Fruit fly (Drosophila melanogaster): ENCODE measurements around the gene RpLP0.
A peak's percentile ranks its signal among the peaks of the same experiment; 100 is the strongest.

Gene RpLP0

dm6 chr3L:22075706-22076398 lies at the start of gene RpLP0, which contains the start of gene CG7130:
RpLP0 (plus strand) TSS chr3L:22075867.
CG7130 (minus strand) TSS chr3L:22075756.
- TF ChIP-seq trem (tag; optimal IDR thresholded peaks at IDR 0.05): peak; percentile 89
- TF ChIP-seq CG6854 (GFP tag; optimal IDR thresholded peaks at IDR 0.05): peak; percentile 88
- TF ChIP-seq Gsc (GFP tag; IDR thresholded peaks at IDR 0.05): no peak
- no peak for TF ChIP-seq hb (GFP tag; IDR thresholded peaks at IDR 0.05; ENCODE audit: partially characterized antibody)
- TF ChIP-seq CG4404 (GFP tag; IDR thresholded peaks at IDR 0.05): 0 out of 2 replicates have a peak, but pooled peaks have one; percentile 26
- TF ChIP-seq B-H2 (GFP tag; optimal IDR thresholded peaks at IDR 0.05): peak; percentile 96
- peak; percentile 86 for TF ChIP-seq fd3F (GFP tag; optimal IDR thresholded peaks at IDR 0.05)
- TF ChIP-seq pfk (GFP tag; optimal IDR thresholded peaks at IDR 0.05): peak; percentile 79
- peak; percentile 80 for TF ChIP-seq Nf-YB (GFP tag; optimal IDR thresholded peaks at IDR 0.05)
- TF ChIP-seq CG10274 (GFP tag; optimal IDR thresholded peaks at IDR 0.05): peak; percentile 87
- peak; percentile 92 for TF ChIP-seq CG4328 (GFP tag; optimal IDR thresholded peaks at IDR 0.05)
- peak; percentile 79 for TF ChIP-seq HLH3B (GFP tag; IDR thresholded peaks at IDR 0.05)
- peak; percentile 91 for TF ChIP-seq btn (GFP tag; optimal IDR thresholded peaks at IDR 0.05)
- TF ChIP-seq sim (GFP tag; IDR thresholded peaks at IDR 0.05): peak; percentile 76
- TF ChIP-seq Sox102F (GFP tag; optimal IDR thresholded peaks at IDR 0.05): peak; percentile 59
- peak; percentile 82 for TF ChIP-seq Ptx1 (GFP tag; IDR thresholded peaks at IDR 0.05)
- TF ChIP-seq bab2 (GFP tag; optimal IDR thresholded peaks at IDR 0.05): peak; percentile 83
- TF ChIP-seq CG10321 (GFP tag; IDR thresholded peaks at IDR 0.05): peak; percentile 40; the same call in 1 of the 2 replicates
- TF ChIP-seq CG2120 (GFP tag; optimal IDR thresholded peaks at IDR 0.05): peak; percentile 81
- peak; percentile 81 for TF ChIP-seq CG6654 (GFP tag; optimal IDR thresholded peaks at IDR 0.05)
- peak; percentile 39; the same call in 1 of the 2 replicates for TF ChIP-seq Bgb (GFP tag; IDR thresholded peaks at IDR 0.05; ENCODE audit: partially characterized antibody)
- peak in 1 of 3 experiments; percentile 73 for TF ChIP-seq lola (GFP tag; optimal IDR thresholded peaks at IDR 0.05)
- TF ChIP-seq CG1024 (GFP tag; IDR thresholded peaks at IDR 0.05): peak; percentile 86
- TF ChIP-seq Mes4 (GFP tag; optimal IDR thresholded peaks at IDR 0.05): peak; percentile 99
- TF ChIP-seq dimm (GFP tag; IDR thresholded peaks at IDR 0.05): 0 out of 2 replicates have a peak, but pooled peaks have one; percentile 23
- TF ChIP-seq CG9437 (GFP tag; optimal IDR thresholded peaks at IDR 0.05): peak; percentile 85
- peak; percentile 96 for TF ChIP-seq BtbVII (GFP tag; optimal IDR thresholded peaks at IDR 0.05)
- peak; percentile 84 to 94 for TF ChIP-seq Hr51 (GFP tag; optimal IDR thresholded peaks at IDR 0.05)
- peak; percentile 91 for TF ChIP-seq CG30431 (GFP tag; optimal IDR thresholded peaks at IDR 0.05)
- TF ChIP-seq MBD-R2 (GFP tag; IDR thresholded peaks at IDR 0.05): peak; percentile 69
- TF ChIP-seq cad (GFP tag; optimal IDR thresholded peaks at IDR 0.05): no peak
- TF ChIP-seq ro (GFP tag; IDR thresholded peaks at IDR 0.05): peak; percentile 11; the same call in 1 of the 2 replicates
- no peak for TF ChIP-seq sc (optimal IDR thresholded peaks at IDR 0.05)
- TF ChIP-seq sc (GFP tag; optimal IDR thresholded peaks at IDR 0.05): peak; percentile 89
- peak; percentile 91 for TF ChIP-seq gfzf (GFP tag; optimal IDR thresholded peaks at IDR 0.05)
- TF ChIP-seq HmgD (GFP tag; optimal IDR thresholded peaks at IDR 0.05): peak; percentile 85
- peak; percentile 29 for TF ChIP-seq zf30C (GFP tag; optimal IDR thresholded peaks at IDR 0.05)
- peak; percentile 62; the same call in 2 of the 3 replicates for TF ChIP-seq CG6791 (GFP tag; IDR thresholded peaks at IDR 0.05; ENCODE audit: partially characterized antibody)
- peak; percentile 78 for TF ChIP-seq ftz-f1 (GFP tag; optimal IDR thresholded peaks at IDR 0.05)
- peak; percentile 87 for TF ChIP-seq dati (GFP tag; IDR thresholded peaks at IDR 0.05)
- peak; percentile 11; the same call in 1 of the 2 replicates for TF ChIP-seq Ravus (GFP tag; IDR thresholded peaks at IDR 0.05)
- TF ChIP-seq CG8281 (tag; optimal IDR thresholded peaks at IDR 0.05): peak; percentile 75
- peak; percentile 57 for TF ChIP-seq al (GFP tag; IDR thresholded peaks at IDR 0.05)
- TF ChIP-seq Drgx (GFP tag; IDR thresholded peaks at IDR 0.05): 0 out of 2 replicates have a peak, but pooled peaks have one; percentile 19
- TF ChIP-seq Hmr (GFP tag; optimal IDR thresholded peaks at IDR 0.05): peak; percentile 97
- TF ChIP-seq CG17912 (GFP tag; optimal IDR thresholded peaks at IDR 0.05): peak; percentile 97
- TF ChIP-seq pho (GFP tag; optimal IDR thresholded peaks at IDR 0.05): peak; percentile 91
- TF ChIP-seq h (optimal IDR thresholded peaks at IDR 0.05): no peak
- TF ChIP-seq CG6813 (GFP tag; optimal IDR thresholded peaks at IDR 0.05): peak; percentile 95
